Worm (Caenorhabditis elegans): ENCODE results near the gene F40F11.3.

- TF ChIP-seq tlp-1 (tag; optimal IDR thresholded peaks at IDR 0.05) (no peak), nhr-77 (tag; optimal IDR thresholded peaks at IDR 0.05) (no peak), nhr-85 (tag) (no peak), nhr-76 (tag; optimal IDR thresholded peaks at IDR 0.05) (no peak), aha-1 (tag; optimal IDR thresholded peaks at IDR 0.05) (no peak), skn-1 (tag; optimal IDR thresholded peaks at IDR 0.05) (no peak), F16B12.6 (tag; optimal IDR thresholded peaks at IDR 0.05) (no peak), unc-62 (GFP tag; optimal IDR thresholded peaks at IDR 0.05) (no peak), ceh-90 (tag; optimal IDR thresholded peaks at IDR 0.05) (no peak), C34B4.2 (tag; optimal IDR thresholded peaks at IDR 0.05) (no peak)
Observed at ce11 chrIV:11583906-11584378, 9.9 kb downstream of the F40F11.3 start, which contains the start of gene F12F6.1.

Data from whole organism, L1 larva.